Fruit fly (Drosophila melanogaster): Measurements from ENCODE around the gene CG31550.

Gene CG31550

dm6 chr3R:5466875-5467274 lies 18.5 kb upstream of the CG31550 start, which contains the start of gene RpL35A (continued):
- no peak for TF ChIP-seq yki (optimal IDR thresholded peaks at IDR 0.05)
- peak; percentile 19 for TF ChIP-seq Neu2 (GFP tag; optimal IDR thresholded peaks at IDR 0.05; ENCODE audit: borderline replicate concordance)
- no peak for TF ChIP-seq CG12942 (GFP tag; optimal IDR thresholded peaks at IDR 0.05)
- TF ChIP-seq gsb-n (tag; optimal IDR thresholded peaks at IDR 0.05), result peak; percentile 59
- TF ChIP-seq az2 (GFP tag; optimal IDR thresholded peaks at IDR 0.05), result peak; percentile 36
- TF ChIP-seq gsb (GFP tag; IDR thresholded peaks at IDR 0.05), result peak; percentile 27; the same call in 1 of the 2 replicates
- peak; percentile 15 for TF ChIP-seq mam (GFP tag; optimal IDR thresholded peaks at IDR 0.05)
- peak; percentile 35 for TF ChIP-seq repo (GFP tag; optimal IDR thresholded peaks at IDR 0.05)
- no peak for TF ChIP-seq Lpt (GFP tag; optimal IDR thresholded peaks at IDR 0.05)
- peak; percentile 43 for TF ChIP-seq grn (GFP tag; optimal IDR thresholded peaks at IDR 0.05)
- TF ChIP-seq Mad (GFP tag; optimal IDR thresholded peaks at IDR 0.05), result peak; percentile 53
- TF ChIP-seq CG17385 (GFP tag; optimal IDR thresholded peaks at IDR 0.05), result peak; percentile 79
- TF ChIP-seq CG15696 (tag; optimal IDR thresholded peaks at IDR 0.05), result no peak
- no peak for TF ChIP-seq ftz-f1 (GFP tag; optimal IDR thresholded peaks at IDR 0.05)
- TF ChIP-seq CG13775 (GFP tag; optimal IDR thresholded peaks at IDR 0.05), result peak; percentile 79
- no peak for TF ChIP-seq abd-A (tag; optimal IDR thresholded peaks at IDR 0.05)
- TF ChIP-seq CG11456 (GFP tag; IDR thresholded peaks at IDR 0.05), result peak; percentile 77; the same call in 2 of the 3 replicates
- no peak for TF ChIP-seq hkb (optimal IDR thresholded peaks at IDR 0.05)
- TF ChIP-seq hkb (GFP tag; IDR thresholded peaks at IDR 0.05), result peak; percentile 75
- peak; percentile 41 for TF ChIP-seq stwl (tag; optimal IDR thresholded peaks at IDR 0.05)
- TF ChIP-seq CG8281 (tag; optimal IDR thresholded peaks at IDR 0.05), result peak; percentile 35
- TF ChIP-seq Hmr (GFP tag; optimal IDR thresholded peaks at IDR 0.05), result peak; percentile 90
- no peak for TF ChIP-seq CG3163 (GFP tag; optimal IDR thresholded peaks at IDR 0.05)
- peak; percentile 80 for TF ChIP-seq pzg (GFP tag; optimal IDR thresholded peaks at IDR 0.05)
- peak; percentile 22 for TF ChIP-seq chn (GFP tag; optimal IDR thresholded peaks at IDR 0.05)
- peak; percentile 52 for TF ChIP-seq p53 (GFP tag; optimal IDR thresholded peaks at IDR 0.05)
- peak; percentile 89 for TF ChIP-seq HLHmδ (GFP tag; optimal IDR thresholded peaks at IDR 0.05)
- TF ChIP-seq trem (tag; optimal IDR thresholded peaks at IDR 0.05), result peak; percentile 61
- TF ChIP-seq NK7.1 (GFP tag; optimal IDR thresholded peaks at IDR 0.05), result peak; percentile 50
- TF ChIP-seq CG9876 (GFP tag; optimal IDR thresholded peaks at IDR 0.05), result peak; percentile 42
- TF ChIP-seq HLH54F (GFP tag; optimal IDR thresholded peaks at IDR 0.05), result no peak
- TF ChIP-seq klu (GFP tag; IDR thresholded peaks at IDR 0.05), result no peak
- peak; percentile 32; the same call in 1 of the 2 replicates for TF ChIP-seq MBD-R2 (GFP tag; IDR thresholded peaks at IDR 0.05)
- TF ChIP-seq CG4404 (GFP tag; IDR thresholded peaks at IDR 0.05), result no peak
- TF ChIP-seq CG4360 (GFP tag; IDR thresholded peaks at IDR 0.05), result no peak
- TF ChIP-seq sug (tag; optimal IDR thresholded peaks at IDR 0.05), result peak; percentile 60
- TF ChIP-seq HLH3B (GFP tag; IDR thresholded peaks at IDR 0.05), result peak; percentile 26; the same call in 1 of the 2 replicates
- TF ChIP-seq CG1832 (GFP tag; optimal IDR thresholded peaks at IDR 0.05), result no peak
- TF ChIP-seq CG15601 (tag; optimal IDR thresholded peaks at IDR 0.05), result peak; percentile 75
- TF ChIP-seq Chrac-16 (GFP tag; optimal IDR thresholded peaks at IDR 0.05), result no peak
- TF ChIP-seq ro (GFP tag; IDR thresholded peaks at IDR 0.05), result no peak
- TF ChIP-seq BEAF-32 (GFP tag; optimal IDR thresholded peaks at IDR 0.05), result peak; percentile 34
- TF ChIP-seq so (GFP tag; IDR thresholded peaks at IDR 0.05), result peak; percentile 84; the same call in 2 of the 3 replicates
- 0 out of 3 replicates have a peak, but pooled peaks have one; percentile 20 for TF ChIP-seq z (GFP tag; IDR thresholded peaks at IDR 0.05)
- TF ChIP-seq HmgD (GFP tag; optimal IDR thresholded peaks at IDR 0.05), result no peak
- peak; percentile 69 for TF ChIP-seq Camta (GFP tag; optimal IDR thresholded peaks at IDR 0.05)
- peak; percentile 57 for TF ChIP-seq slp2 (GFP tag; optimal IDR thresholded peaks at IDR 0.05)
- TF ChIP-seq amos (GFP tag; IDR thresholded peaks at IDR 0.05; ENCODE audit: partially characterized antibody), result no peak; the same call in 1 of the 2 replicates
- no peak for TF ChIP-seq esg (GFP tag; conservative IDR thresholded peaks at IDR 0.05)
- no peak for TF ChIP-seq gt (GFP tag; IDR thresholded peaks at IDR 0.05)
- peak; percentile 72 for TF ChIP-seq CG4854 (GFP tag; optimal IDR thresholded peaks at IDR 0.05)
- TF ChIP-seq CG12219 (GFP tag; optimal IDR thresholded peaks at IDR 0.05), result peak; percentile 74

All from whole organism, embryonic.